Worm (Caenorhabditis elegans): ENCODE results near the gene T08G5.3.

DNA sequence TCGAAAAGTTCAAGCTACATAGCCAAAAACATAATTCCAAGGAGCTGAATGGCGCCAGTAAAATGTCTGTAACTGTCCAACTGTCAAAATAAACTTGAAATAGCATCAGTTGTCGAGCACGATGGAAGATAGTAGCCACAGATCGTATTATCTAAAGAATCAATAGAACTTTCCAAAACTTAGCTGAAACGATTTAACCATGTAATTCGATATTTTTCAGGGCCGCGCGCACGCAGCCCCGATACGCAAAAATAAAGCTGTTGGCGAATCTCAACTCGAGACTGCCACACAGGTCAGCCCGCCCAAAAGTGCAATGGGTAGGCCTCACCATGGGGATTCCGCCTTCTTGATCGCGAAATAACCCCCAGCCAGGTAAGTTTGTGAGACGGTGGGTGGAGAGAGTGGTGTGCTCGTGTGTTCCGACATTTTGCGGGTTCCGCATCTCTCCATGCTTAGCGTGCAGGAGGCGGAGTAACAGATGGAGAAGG lies 1.0 kb upstream of the T08G5.3 start:
- TF ChIP-seq ceh-82 (tag; optimal IDR thresholded peaks at IDR 0.05) = no peak
- TF ChIP-seq ZK546.5 (tag; optimal IDR thresholded peaks at IDR 0.05) = no peak
- TF ChIP-seq unc-55 (GFP tag; optimal IDR thresholded peaks at IDR 0.05) = no peak
- no peak for TF ChIP-seq mdl-1 (tag; optimal IDR thresholded peaks at IDR 0.05)
- no peak for TF ChIP-seq unc-39 (tag; optimal IDR thresholded peaks at IDR 0.05)

All from whole organism, L2 larva.